Fruit fly (Drosophila melanogaster) whole organism, pupa: ENCODE data around the gene CG11768.

Source experiments
- CG15710 ChIP-seq: fragments of 200-800 bp; sonication (Bioruptor generic); optimal IDR thresholded peaks from 2 replicates; lab custom pipeline; 2018; ENCODE audit warnings: missing biosample characterization, mild to moderate bottlenecking, missing genetic modification characterization, moderate library complexity
- CG8301 ChIP-seq: fragments of 200-800 bp; sonication (Bioruptor generic); optimal IDR thresholded peaks from 2 replicates; lab custom pipeline; 2018; ENCODE audit warnings: missing biosample characterization, mild to moderate bottlenecking, missing genetic modification characterization
- Snoo ChIP-seq: fragments of 200-800 bp; sonication (Bioruptor generic); optimal IDR thresholded peaks from 3 replicates; lab custom pipeline; 2017; ENCODE audit warnings: missing biosample characterization, mild to moderate bottlenecking, missing genetic modification characterization, inconsistent platforms

DNA sequence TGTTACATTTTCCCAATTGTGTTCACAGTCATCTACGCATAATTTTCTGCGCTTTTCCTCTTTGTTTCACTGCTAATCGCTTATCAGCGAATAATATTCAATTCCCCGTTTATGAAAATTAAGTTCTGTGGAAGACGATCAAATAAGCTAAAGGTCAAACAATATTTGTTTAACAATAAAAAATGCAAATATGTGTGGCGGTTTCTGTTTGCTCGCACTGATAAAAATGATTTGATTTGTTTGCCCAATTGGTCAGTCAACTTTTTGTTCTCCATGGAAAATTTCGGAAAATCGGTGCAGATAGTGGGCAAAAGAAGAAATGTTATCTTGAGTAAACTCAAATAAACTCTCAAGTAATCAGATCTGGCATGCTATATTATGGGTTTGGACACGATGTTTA is 63.3 kb downstream of the CG11768 start:
- TF ChIP-seq Snoo (tag; lab: Kevin White, UChicago) (no peak), CG8301 (tag; lab: Kevin White, UChicago) (no peak), CG15710 (tag; lab: Kevin White, UChicago) (no peak)
